Worm (Caenorhabditis elegans) whole organism, midembryonic: ENCODE results near the gene pgam-5.

Experiments
- T22C8.4 ChIP-seq: fragments of 200-800 bp; sonication (Bioruptor generic); IDR thresholded peaks from 2 replicates; pipeline ENCODE4 v1.3.6; 2022; ENCODE audit warnings: missing genetic modification characterization, missing compliant biosample characterization
- cog-1 ChIP-seq: sonication (generic microtip); optimal IDR thresholded peaks from 2 replicates; lab custom pipeline; 2016; ENCODE audit warnings: missing genetic modification characterization, missing compliant biosample characterization
- flt-1 ChIP-seq: fragments of 200-800 bp; sonication (Bioruptor generic); IDR thresholded peaks from 2 replicates; pipeline ENCODE4 v1.3.6; 2022; ENCODE audit warnings: missing genetic modification characterization, missing compliant biosample characterization
- klf-2 ChIP-seq: fragments of 200-800 bp; sonication (Bioruptor generic); conservative IDR thresholded peaks from 2 replicates; pipeline ENCODE4 v1.3.6; 2022; ENCODE audit warnings: missing genetic modification reagents, missing genetic modification characterization, missing compliant biosample characterization
- med-1 ChIP-seq: sonication (generic microtip); optimal IDR thresholded peaks from 2 replicates; lab custom pipeline; 2017; ENCODE audit warnings: missing genetic modification characterization, mild to moderate bottlenecking, missing compliant biosample characterization, antibody characterized with exemption, missing genetic modification reagents; ENCODE audit not compliant: insufficient read depth
- ref-1 ChIP-seq: fragments of 200-800 bp; sonication (Bioruptor generic); conservative IDR thresholded peaks from 2 replicates; pipeline ENCODE4 v1.3.6; 2022; ENCODE audit warnings: missing genetic modification reagents, missing genetic modification characterization, missing compliant biosample characterization
- tab-1 ChIP-seq: fragments of 200-800 bp; sonication (Bioruptor generic); IDR thresholded peaks from 2 replicates; pipeline ENCODE4 v1.3.6; 2022; ENCODE audit warnings: missing genetic modification characterization, missing compliant biosample characterization
- ztf-23 ChIP-seq: fragments of 200-800 bp; sonication (Bioruptor generic); IDR thresholded peaks from 2 replicates; pipeline ENCODE4 v1.3.6; 2022; ENCODE audit warnings: missing genetic modification reagents, missing genetic modification characterization, missing compliant biosample characterization
- ztf-29 ChIP-seq: fragments of 200-800 bp; sonication (Bioruptor generic); IDR thresholded peaks from 2 replicates; pipeline ENCODE4 v1.3.6; 2022; ENCODE audit warnings: missing genetic modification reagents, missing genetic modification characterization, missing compliant biosample characterization

Gene pgam-5

DNA sequence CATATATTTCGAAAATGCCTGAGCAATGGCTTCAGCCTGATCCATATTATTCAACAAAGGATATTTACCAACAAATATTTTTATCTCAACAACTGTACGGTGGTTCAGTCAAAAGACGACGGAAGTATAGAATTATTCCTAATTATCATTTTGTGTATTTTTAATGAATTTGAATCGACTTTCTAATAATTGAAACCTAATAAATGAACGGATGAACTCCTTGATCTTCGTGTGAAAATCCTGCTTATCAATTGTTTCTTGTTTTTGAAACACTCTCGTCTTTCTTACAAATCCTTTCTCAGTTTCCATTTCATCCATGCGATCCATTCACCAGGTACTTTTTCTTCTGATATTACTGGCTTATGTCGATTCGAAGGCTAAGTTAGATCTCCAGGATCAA is 22.9 kb downstream of the pgam-5 start, which contains the start of gene F35D2.1:
F35D2.1 (plus strand) TSS at position 301 of the 400 bp plus-strand sequence.
- TF ChIP-seq T22C8.4 (GFP tag; lab: Robert Waterston, UW), result no peak
- no peak for TF ChIP-seq ztf-23
- no peak for TF ChIP-seq ztf-29 (GFP tag; lab: Robert Waterston, UW)
- no peak for TF ChIP-seq klf-2 (GFP tag; lab: Robert Waterston, UW)
- TF ChIP-seq ref-1 (GFP tag; lab: Robert Waterston, UW), result no peak
- no peak for TF ChIP-seq flt-1 (GFP tag; lab: Robert Waterston, UW)
- no peak for TF ChIP-seq tab-1 (GFP tag; lab: Robert Waterston, UW)
- no peak for TF ChIP-seq med-1
- no peak for TF ChIP-seq cog-1 (tag; lab: Kevin White, UChicago)

- TF ChIP-seq T22C8.4 (GFP tag; lab: Robert Waterston, UW) (no peak), med-1 (no peak), cog-1 (tag; lab: Kevin White, UChicago) (no peak), ztf-29 (GFP tag; lab: Robert Waterston, UW) (no peak), ztf-23 (no peak), klf-2 (GFP tag; lab: Robert Waterston, UW) (no peak), tab-1 (GFP tag; lab: Robert Waterston, UW) (no peak), flt-1 (GFP tag; lab: Robert Waterston, UW) (no peak), ref-1 (GFP tag; lab: Robert Waterston, UW) (no peak)
Observed at ce11 chrII:7574143-7574542, 24.4 kb downstream of the pgam-5 start, which contains the start of gene F35D2.2. F35D2.2 (plus strand) TSS chrII:7574443.

DNA sequence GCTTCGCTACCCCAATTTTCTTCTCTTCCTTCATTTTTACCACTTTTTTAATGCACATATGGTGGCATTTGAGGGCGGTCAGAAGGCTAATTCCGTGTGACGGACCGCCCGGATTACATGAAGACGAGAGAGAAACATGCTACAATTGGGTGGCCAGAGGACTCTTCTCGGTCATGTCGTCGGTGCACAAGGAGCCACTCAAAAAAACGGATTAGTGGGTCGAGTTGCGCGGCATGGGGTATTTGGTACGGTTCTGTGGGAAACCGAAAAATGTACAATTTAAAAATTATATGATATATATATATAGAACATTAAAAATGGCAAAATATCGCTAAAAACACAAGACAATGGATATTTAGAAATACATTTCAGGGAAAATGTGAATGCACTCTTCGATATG is 27.7 kb downstream of the pgam-5 start:
- TF ChIP-seq T22C8.4 (GFP tag; lab: Robert Waterston, UW) (no peak), ref-1 (GFP tag; lab: Robert Waterston, UW) (no peak), cog-1 (tag; lab: Kevin White, UChicago) (no peak), ztf-23 (no peak), ztf-29 (GFP tag; lab: Robert Waterston, UW) (no peak), tab-1 (GFP tag; lab: Robert Waterston, UW) (no peak)

DNA sequence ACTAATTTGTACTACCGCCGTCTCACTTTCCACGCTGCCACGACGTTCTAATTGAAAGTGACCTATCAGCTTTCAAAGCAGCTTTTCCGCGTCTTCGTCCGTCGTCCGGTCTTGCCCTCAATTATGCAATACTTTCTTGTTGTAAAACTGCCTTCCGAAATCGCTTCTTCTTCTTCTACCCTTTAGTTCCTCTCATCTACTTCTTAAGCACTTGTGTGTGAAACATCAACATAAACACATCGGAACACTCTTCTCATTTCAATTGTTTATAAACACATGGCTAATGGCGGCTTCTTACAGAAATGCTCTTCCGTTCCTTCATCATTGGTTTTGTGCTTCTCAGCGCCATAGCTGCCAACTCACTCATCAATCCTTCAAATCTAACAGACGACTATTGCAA is 28.2 kb downstream of the pgam-5 start, which contains the start of gene F35D2.3:
F35D2.3 (plus strand) TSS at position 301 of the 400 bp plus-strand sequence.
- TF ChIP-seq tab-1 (GFP tag; lab: Robert Waterston, UW), result no peak
- no peak for TF ChIP-seq med-1
- TF ChIP-seq ref-1 (GFP tag; lab: Robert Waterston, UW), result no peak
- no peak for TF ChIP-seq klf-2 (GFP tag; lab: Robert Waterston, UW)

DNA sequence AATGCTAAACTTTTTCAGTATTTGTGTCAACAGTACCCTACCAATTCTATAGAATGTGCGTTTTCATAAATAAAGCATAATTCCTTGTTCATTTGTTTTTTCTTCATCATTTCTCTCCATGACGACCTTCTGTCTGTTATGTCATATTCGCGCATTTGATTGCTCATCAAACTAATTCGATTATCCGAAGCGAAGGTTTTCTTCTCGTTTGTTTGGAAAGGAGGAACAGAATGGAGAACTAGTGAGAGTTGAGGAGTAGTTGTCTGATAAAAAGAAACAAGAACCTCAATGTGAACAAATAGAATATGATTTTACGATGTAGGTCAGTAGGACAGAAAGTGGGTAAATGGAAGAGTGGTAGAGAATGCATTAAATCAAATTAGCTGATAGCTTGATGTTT is 35.9 kb downstream of the pgam-5 start:
- TF ChIP-seq ztf-23 (no peak), cog-1 (tag; lab: Kevin White, UChicago) (no peak), flt-1 (GFP tag; lab: Robert Waterston, UW) (no peak), klf-2 (GFP tag; lab: Robert Waterston, UW) (no peak), ref-1 (GFP tag; lab: Robert Waterston, UW) (no peak), ztf-29 (GFP tag; lab: Robert Waterston, UW) (no peak), T22C8.4 (GFP tag; lab: Robert Waterston, UW) (no peak), tab-1 (GFP tag; lab: Robert Waterston, UW) (no peak), med-1 (no peak)

DNA sequence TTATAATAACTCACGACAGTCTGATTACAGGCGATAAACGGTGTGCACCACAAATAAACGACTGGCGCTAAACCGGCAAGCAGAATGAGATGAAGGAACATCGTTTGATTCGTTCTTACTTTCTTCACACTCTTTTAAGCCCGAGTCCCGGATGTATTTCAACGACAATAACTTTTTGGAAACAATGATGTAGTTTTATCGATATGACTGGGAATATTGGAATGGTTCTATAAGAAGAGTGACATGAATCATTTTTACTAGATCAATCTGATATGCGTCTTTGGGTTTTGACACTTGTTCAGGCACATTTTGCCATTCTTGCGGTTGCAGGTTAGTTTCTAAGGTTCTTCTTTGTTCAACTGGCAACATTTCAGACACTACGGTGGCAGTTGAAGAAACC is 37.1 kb downstream of the pgam-5 start, which contains the start of the genes ZK1290.11 and ZK1290.1:
ZK1290.11 (minus strand) TSS at position 101 of the 400 bp plus-strand sequence.
ZK1290.1 (plus strand) TSS at position 271 of the 400 bp plus-strand sequence.
- TF ChIP-seq ztf-29 (GFP tag; lab: Robert Waterston, UW), result no peak
- TF ChIP-seq klf-2 (GFP tag; lab: Robert Waterston, UW), result no peak
- no peak for TF ChIP-seq ztf-23
- no peak for TF ChIP-seq T22C8.4 (GFP tag; lab: Robert Waterston, UW)
- TF ChIP-seq flt-1 (GFP tag; lab: Robert Waterston, UW), result no peak
- TF ChIP-seq tab-1 (GFP tag; lab: Robert Waterston, UW), result no peak
- TF ChIP-seq med-1, result no peak
- TF ChIP-seq ref-1 (GFP tag; lab: Robert Waterston, UW), result no peak
- no peak for TF ChIP-seq cog-1 (tag; lab: Kevin White, UChicago)

DNA sequence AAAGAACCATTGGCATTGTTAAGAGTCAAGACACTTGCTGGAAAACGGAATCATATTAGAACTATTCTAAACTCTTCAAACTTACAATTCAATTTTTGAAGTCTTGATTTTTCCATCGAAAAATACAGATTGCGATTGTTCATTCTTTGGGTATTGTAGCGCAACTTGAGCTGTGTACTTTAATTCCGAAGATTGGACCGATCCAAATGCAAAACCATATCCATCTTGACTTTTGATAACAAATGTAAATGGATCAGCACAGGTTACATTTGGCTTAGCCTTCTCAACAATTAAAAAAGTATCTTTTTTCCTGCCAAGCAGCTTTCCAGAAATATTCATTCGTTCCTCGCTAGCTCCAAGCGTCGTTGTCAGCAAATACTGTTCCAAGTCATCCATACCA is 37.7 kb downstream of the pgam-5 start:
- TF ChIP-seq med-1 (no peak), klf-2 (GFP tag; lab: Robert Waterston, UW) (no peak), flt-1 (GFP tag; lab: Robert Waterston, UW) (no peak), ztf-23 (no peak), T22C8.4 (GFP tag; lab: Robert Waterston, UW) (no peak), ztf-29 (GFP tag; lab: Robert Waterston, UW) (no peak), tab-1 (GFP tag; lab: Robert Waterston, UW) (no peak), cog-1 (tag; lab: Kevin White, UChicago) (no peak), ref-1 (GFP tag; lab: Robert Waterston, UW) (no peak)

- TF ChIP-seq flt-1 (GFP tag; lab: Robert Waterston, UW), result no peak
- no peak for TF ChIP-seq ztf-23
- TF ChIP-seq T22C8.4 (GFP tag; lab: Robert Waterston, UW), result no peak
- TF ChIP-seq tab-1 (GFP tag; lab: Robert Waterston, UW), result no peak
- no peak for TF ChIP-seq cog-1 (tag; lab: Kevin White, UChicago)
- TF ChIP-seq med-1, result no peak
- TF ChIP-seq klf-2 (GFP tag; lab: Robert Waterston, UW), result no peak
- TF ChIP-seq ztf-29 (GFP tag; lab: Robert Waterston, UW), result no peak
Observed at ce11 chrII:7558864-7559263, 39.7 kb downstream of the pgam-5 start.

- TF ChIP-seq med-1, result no peak
Observed at ce11 chrII:7557981-7558380, 40.6 kb downstream of the pgam-5 start.

DNA sequence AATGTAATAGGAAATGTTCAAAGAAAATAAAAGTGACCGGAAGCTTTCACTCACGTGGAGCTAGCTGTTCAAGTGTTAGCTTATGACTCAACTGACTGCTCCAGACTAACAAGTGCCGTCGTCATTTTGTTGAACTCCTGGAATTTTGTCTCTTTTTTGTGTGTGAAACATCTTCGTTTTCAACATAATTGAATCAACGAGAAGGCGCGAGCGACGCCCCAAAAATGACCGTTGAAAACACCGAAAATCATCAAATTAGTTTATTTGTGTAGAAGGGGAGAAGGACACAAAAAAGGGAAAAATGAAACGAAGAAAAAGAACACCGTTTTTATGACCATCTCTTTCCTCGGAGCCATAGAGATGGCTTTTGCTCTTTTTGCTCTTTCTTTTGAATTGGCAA is 43.1 kb downstream of the pgam-5 start, which contains the start of gene ZK1290.14:
ZK1290.14 (minus strand) TSS at position 139 of the 400 bp plus-strand sequence.
- TF ChIP-seq ztf-23 (no peak), klf-2 (GFP tag; lab: Robert Waterston, UW) (no peak), T22C8.4 (GFP tag; lab: Robert Waterston, UW) (no peak), ref-1 (GFP tag; lab: Robert Waterston, UW) (no peak), ztf-29 (GFP tag; lab: Robert Waterston, UW) (no peak), cog-1 (tag; lab: Kevin White, UChicago) (no peak), flt-1 (GFP tag; lab: Robert Waterston, UW) (no peak), med-1 (no peak), tab-1 (GFP tag; lab: Robert Waterston, UW) (no peak)
